Fruit fly (Drosophila melanogaster) whole organism, wandering third instar larva: ENCODE measurements around the gene CG3176.
A peak's percentile ranks its signal among the peaks of the same experiment; 100 is the strongest.

Experiments used
- Abd-B ChIP-seq: fragments of >200 bp; optimal IDR thresholded peaks from 2 replicates; lab custom pipeline; 2017; ENCODE audit warnings: missing biosample characterization, missing genetic modification characterization
- CG32264 ChIP-seq: fragments of 200-800 bp; sonication (Bioruptor generic); optimal IDR thresholded peaks from 2 replicates; lab custom pipeline; 2016; ENCODE audit warnings: missing biosample characterization, missing genetic modification characterization
- CG9705 ChIP-seq: fragments of 200-800 bp; sonication (Bioruptor generic); optimal IDR thresholded peaks from 2 replicates; lab custom pipeline; 2018; ENCODE audit warnings: missing biosample characterization, mild to moderate bottlenecking, missing genetic modification characterization
- CrebA ChIP-seq: fragments of 200-800 bp; sonication (Bioruptor generic); optimal IDR thresholded peaks from 2 replicates; lab custom pipeline; 2016; ENCODE audit warnings: missing biosample characterization, mild to moderate bottlenecking, missing genetic modification characterization, borderline replicate concordance
- Dfd ChIP-seq: fragments of >200 bp; optimal IDR thresholded peaks from 2 replicates; lab custom pipeline; 2017; ENCODE audit warnings: missing biosample characterization, missing genetic modification characterization
- Dif ChIP-seq: fragments of 200-275, 200-300 bp; sonication (Bioruptor generic); optimal IDR thresholded peaks from 2 replicates; lab custom pipeline; 2018; ENCODE audit warnings: missing biosample characterization, missing genetic modification characterization; ENCODE audit not compliant: partially characterized antibody
- GATAd ChIP-seq: sonication (Bioruptor generic); optimal IDR thresholded peaks from 2 replicates; lab custom pipeline; 2016; ENCODE audit warnings: missing biosample characterization, missing genetic modification characterization
- HLH106 ChIP-seq: fragments of 200-800 bp; optimal IDR thresholded peaks from 3 replicates; lab custom pipeline; 2019; ENCODE audit warnings: missing biosample characterization, mild to moderate bottlenecking, missing genetic modification characterization, moderate library complexity
- Hnf4 ChIP-seq: fragments of 200-800 bp; sonication (Bioruptor generic); optimal IDR thresholded peaks from 2 replicates; lab custom pipeline; 2016; ENCODE audit warnings: missing biosample characterization, mild to moderate bottlenecking, missing genetic modification characterization
- Hr78 ChIP-seq: fragments of >200 bp; optimal IDR thresholded peaks from 2 replicates; lab custom pipeline; 2017; ENCODE audit warnings: missing biosample characterization, missing genetic modification characterization
- Hr83 ChIP-seq: fragments of 200-300 bp; sonication (Bioruptor generic); optimal IDR thresholded peaks from 2 replicates; lab custom pipeline; 2016; ENCODE audit warnings: missing biosample characterization, mild to moderate bottlenecking, missing genetic modification characterization, moderate library complexity; ENCODE audit not compliant: poor library complexity, severe bottlenecking
- Jra ChIP-seq: sonication (Bioruptor generic); optimal IDR thresholded peaks from 2 replicates; lab custom pipeline; 2016; ENCODE audit warnings: missing biosample characterization, missing genetic modification characterization
- Mio ChIP-seq: sonication (Bioruptor generic); optimal IDR thresholded peaks from 2 replicates; lab custom pipeline; 2016; ENCODE audit warnings: missing biosample characterization, missing genetic modification characterization
- Myc ChIP-seq: fragments of >200 bp; optimal IDR thresholded peaks from 2 replicates; lab custom pipeline; 2017
- N ChIP-seq: fragments of >200 bp; optimal IDR thresholded peaks from 2 replicates; lab custom pipeline; 2018; ENCODE audit warnings: missing biosample characterization, missing external identifiers, missing genetic modification characterization
- OdsH ChIP-seq: fragments of 200-800 bp; sonication (Bioruptor generic); optimal IDR thresholded peaks from 2 replicates; lab custom pipeline; 2016; ENCODE audit warnings: missing biosample characterization, mild to moderate bottlenecking, missing genetic modification characterization
- Rel ChIP-seq, 2 experiments: fragments of 200-800 bp; sonication (Bioruptor generic) in 1 of 2; optimal IDR thresholded peaks; 2 replicates in 1 of 2; 3 replicates in 1 of 2; lab custom pipeline; 2016 to 2019; ENCODE audit warnings: mild to moderate bottlenecking in 2 of 2, missing biosample characterization in 2 of 2, missing genetic modification characterization in 2 of 2, moderate library complexity in 1 of 2
- Sp1 ChIP-seq: fragments of 200-800 bp; sonication (Bioruptor generic); optimal IDR thresholded peaks from 3 replicates; lab custom pipeline; 2019; ENCODE audit warnings: missing biosample characterization, mild to moderate bottlenecking, missing genetic modification characterization, moderate library complexity
- Vsx2 ChIP-seq: fragments of 200-300, 225-300 bp; sonication (Bioruptor generic); optimal IDR thresholded peaks from 2 replicates; lab custom pipeline; 2018; ENCODE audit warnings: missing biosample characterization, missing genetic modification characterization; ENCODE audit not compliant: partially characterized antibody
- br ChIP-seq: fragments of 200-800 bp; sonication (Bioruptor generic); optimal IDR thresholded peaks from 2 replicates; lab custom pipeline; 2016; ENCODE audit warnings: missing biosample characterization, missing genetic modification characterization
- brk ChIP-seq: fragments of 200-800 bp; sonication (Bioruptor generic); optimal IDR thresholded peaks from 2 replicates; lab custom pipeline; 2016; ENCODE audit warnings: missing biosample characterization, mild to moderate bottlenecking, missing genetic modification characterization
- dl ChIP-seq, 2 experiments: fragments of 175-275, 200-275 bp in 1 of 2; fragments of 200-275 bp in 1 of 2; sonication (Bioruptor generic); optimal IDR thresholded peaks; lab custom pipeline; 2018; ENCODE audit warnings: mild to moderate bottlenecking in 2 of 2, missing biosample characterization in 2 of 2, missing genetic modification characterization in 2 of 2, moderate library complexity in 2 of 2; ENCODE audit not compliant: partially characterized antibody in 2 of 2, insufficient read depth in 1 of 2
- dmrt93B ChIP-seq: fragments of 200-800 bp; sonication (Bioruptor generic); optimal IDR thresholded peaks from 2 replicates; lab custom pipeline; 2018; ENCODE audit warnings: missing biosample characterization, mild to moderate bottlenecking, missing genetic modification characterization
- dsf ChIP-seq: sonication (Bioruptor generic); optimal IDR thresholded peaks from 2 replicates; lab custom pipeline; 2016; ENCODE audit warnings: missing biosample characterization, missing genetic modification characterization, borderline replicate concordance
- ey ChIP-seq: fragments of 200-800 bp; sonication (Bioruptor generic); optimal IDR thresholded peaks from 2 replicates; lab custom pipeline; 2016; ENCODE audit warnings: missing biosample characterization, missing genetic modification characterization
- foxo ChIP-seq, 2 experiments: fragments of 200-800 bp; sonication (Bioruptor generic); optimal IDR thresholded peaks; 2 replicates in 1 of 2; 3 replicates in 1 of 2; lab custom pipeline; 2016 to 2017; ENCODE audit warnings: missing biosample characterization in 2 of 2, missing genetic modification characterization in 2 of 2
- fru ChIP-seq: fragments of 200-800 bp; sonication (Bioruptor generic); optimal IDR thresholded peaks from 3 replicates; lab custom pipeline; 2016; ENCODE audit warnings: missing biosample characterization, mild to moderate bottlenecking, missing genetic modification characterization
- h ChIP-seq: fragments of 200-800 bp; sonication (Bioruptor generic); optimal IDR thresholded peaks from 3 replicates; lab custom pipeline; 2016; ENCODE audit warnings: missing biosample characterization, mild to moderate bottlenecking, missing genetic modification characterization
- jim ChIP-seq: fragments of 175-275, 200-325 bp; sonication (Bioruptor generic); optimal IDR thresholded peaks from 2 replicates; lab custom pipeline; 2016; ENCODE audit warnings: missing biosample characterization, mild to moderate bottlenecking, missing genetic modification characterization
- lola ChIP-seq: fragments of >200 bp; optimal IDR thresholded peaks from 2 replicates; lab custom pipeline; 2017; ENCODE audit warnings: missing biosample characterization, missing genetic modification characterization
- pan ChIP-seq: fragments of >200 bp; optimal IDR thresholded peaks from 2 replicates; lab custom pipeline; 2017
- psq ChIP-seq: fragments of 200-800 bp; sonication (Bioruptor generic); optimal IDR thresholded peaks from 3 replicates; lab custom pipeline; 2017; ENCODE audit warnings: missing biosample characterization, mild to moderate bottlenecking, missing genetic modification characterization, moderate library complexity
- rgr ChIP-seq: fragments of 200-800 bp; sonication (Bioruptor generic); optimal IDR thresholded peaks from 3 replicates; lab custom pipeline; 2016; ENCODE audit warnings: missing biosample characterization, mild to moderate bottlenecking, missing genetic modification characterization
- sage ChIP-seq: fragments of 200-800 bp; sonication (Bioruptor generic); optimal IDR thresholded peaks from 2 replicates; lab custom pipeline; 2016; ENCODE audit warnings: missing biosample characterization, mild to moderate bottlenecking, missing genetic modification characterization
- sv ChIP-seq: fragments of 200-800 bp; sonication (Bioruptor generic); optimal IDR thresholded peaks from 3 replicates; lab custom pipeline; 2016; ENCODE audit warnings: missing biosample characterization, missing genetic modification characterization
- tai ChIP-seq: sonication (Bioruptor generic); optimal IDR thresholded peaks from 2 replicates; lab custom pipeline; 2016; ENCODE audit warnings: missing biosample characterization, missing genetic modification characterization
- usp ChIP-seq: fragments of >200 bp; optimal IDR thresholded peaks from 2 replicates; lab custom pipeline; 2017; ENCODE audit warnings: missing biosample characterization, missing genetic modification characterization
- woc ChIP-seq: sonication (Bioruptor generic); optimal IDR thresholded peaks from 2 replicates; lab custom pipeline; 2016; ENCODE audit warnings: missing biosample characterization, mild to moderate bottlenecking, missing genetic modification characterization

The CG3176 gene

dm6 chrX:522357-523043 is 40.8 kb downstream of the CG3176 start:
- TF ChIP-seq Dif (GFP tag; lab: Kevin White, UChicago) (peak; percentile 76), pan (lab: Kevin White, UChicago) (no peak), woc (GFP tag; lab: Kevin White, UChicago) (peak; percentile 66), HLH106 (tag; lab: Kevin White, UChicago) (peak; percentile 77), lola (GFP tag; lab: Kevin White, UChicago) (no peak), foxo (GFP tag; optimal IDR thresholded peaks at IDR 0.05; lab: Kevin White, UChicago) (peak; percentile 23 to 95), CG9705 (GFP tag; lab: Kevin White, UChicago) (peak; percentile 52), h (GFP tag; lab: Kevin White, UChicago) (peak; percentile 91), sv (GFP tag; lab: Kevin White, UChicago) (peak; percentile 88), brk (GFP tag; lab: Kevin White, UChicago) (peak; percentile 83), CG32264 (peak; percentile 73), br (GFP tag; lab: Kevin White, UChicago) (peak; percentile 88), Dfd (GFP tag; lab: Kevin White, UChicago) (no peak), Hnf4 (GFP tag; lab: Kevin White, UChicago) (peak; percentile 93), dmrt93B (peak; percentile 69), rgr (peak; percentile 93), OdsH (GFP tag; lab: Kevin White, UChicago) (peak; percentile 85), jim (GFP tag; lab: Kevin White, UChicago) (peak; percentile 97), Hr78 (GFP tag; lab: Kevin White, UChicago) (no peak), Vsx2 (GFP tag; lab: Kevin White, UChicago) (no peak), sage (GFP tag; lab: Kevin White, UChicago) (peak; percentile 44), usp (no peak), psq (GFP tag; lab: Kevin White, UChicago) (peak; percentile 71), tai (GFP tag; lab: Kevin White, UChicago) (peak; percentile 93), fru (GFP tag; lab: Kevin White, UChicago) (peak; percentile 88), ey (GFP tag; lab: Kevin White, UChicago) (peak; percentile 91), dsf (GFP tag; lab: Kevin White, UChicago) (peak; percentile 25), GATAd (GFP tag; lab: Kevin White, UChicago) (peak; percentile 64), Sp1 (GFP tag; lab: Kevin White, UChicago) (peak; percentile 74), Myc (lab: Kevin White, UChicago) (no peak), N (no peak), Mio (peak; percentile 50), CrebA (GFP tag; lab: Kevin White, UChicago) (no peak), Abd-B (no peak), Hr83 (GFP tag; lab: Kevin White, UChicago) (peak; percentile 98), Jra (GFP tag; lab: Kevin White, UChicago) (peak; percentile 85), Rel (GFP tag; optimal IDR thresholded peaks at IDR 0.05; lab: Kevin White, UChicago) (no peak), Rel (tag; optimal IDR thresholded peaks at IDR 0.05; lab: Kevin White, UChicago) (peak; percentile 57), dl (GFP tag; optimal IDR thresholded peaks at IDR 0.05; lab: Kevin White, UChicago; ENCODE audit: insufficient read depth in 1 of 2, partially characterized antibody in 2 of 2) (peak in 1 of 2 experiments; percentile 70)

dm6 chrX:523179-523851 is 41.7 kb downstream of the CG3176 start, which contains the start of gene elav:
elav (minus strand) TSS chrX:523226.
- TF ChIP-seq GATAd (GFP tag; lab: Kevin White, UChicago) (peak; percentile 58), Jra (GFP tag; lab: Kevin White, UChicago) (peak; percentile 82), HLH106 (tag; lab: Kevin White, UChicago) (peak; percentile 99), Vsx2 (GFP tag; lab: Kevin White, UChicago) (no peak), Abd-B (no peak), Hr78 (GFP tag; lab: Kevin White, UChicago) (no peak), dl (GFP tag; optimal IDR thresholded peaks at IDR 0.05; lab: Kevin White, UChicago; ENCODE audit: insufficient read depth in 1 of 2, partially characterized antibody in 2 of 2) (peak; percentile 61 to 88), Rel (GFP tag; optimal IDR thresholded peaks at IDR 0.05; lab: Kevin White, UChicago) (peak; percentile 93), Rel (tag; optimal IDR thresholded peaks at IDR 0.05; lab: Kevin White, UChicago) (peak; percentile 92), jim (GFP tag; lab: Kevin White, UChicago) (no peak), pan (lab: Kevin White, UChicago) (no peak), woc (GFP tag; lab: Kevin White, UChicago) (peak; percentile 94), CG9705 (GFP tag; lab: Kevin White, UChicago) (peak; percentile 99), usp (no peak), sage (GFP tag; lab: Kevin White, UChicago) (peak; percentile 93), dsf (GFP tag; lab: Kevin White, UChicago) (peak; percentile 84), Mio (peak; percentile 73), tai (GFP tag; lab: Kevin White, UChicago) (no peak), N (no peak), sv (GFP tag; lab: Kevin White, UChicago) (peak; percentile 98), Myc (lab: Kevin White, UChicago) (no peak), rgr (peak; percentile 98), OdsH (GFP tag; lab: Kevin White, UChicago) (peak; percentile 98), h (GFP tag; lab: Kevin White, UChicago) (peak; percentile 99), foxo (GFP tag; optimal IDR thresholded peaks at IDR 0.05; lab: Kevin White, UChicago) (peak; percentile 65 to 99), brk (GFP tag; lab: Kevin White, UChicago) (peak; percentile 95), Dif (GFP tag; lab: Kevin White, UChicago) (peak; percentile 75), psq (GFP tag; lab: Kevin White, UChicago) (peak; percentile 94), lola (GFP tag; lab: Kevin White, UChicago) (no peak), Sp1 (GFP tag; lab: Kevin White, UChicago) (peak; percentile 99), CG32264 (peak; percentile 88), Hr83 (GFP tag; lab: Kevin White, UChicago) (peak; percentile 49), Dfd (GFP tag; lab: Kevin White, UChicago) (no peak), Hnf4 (GFP tag; lab: Kevin White, UChicago) (peak; percentile 95), fru (GFP tag; lab: Kevin White, UChicago) (peak; percentile 98), ey (GFP tag; lab: Kevin White, UChicago) (peak; percentile 98)
